Fruit fly (Drosophila melanogaster) whole organism, embryonic: ENCODE results near the gene Atac2.
A peak's percentile ranks its signal among the peaks of the same experiment; 100 is the strongest.

Experiments
- CG10267 ChIP-seq: fragments of 200-800 bp; sonication (Bioruptor generic); optimal IDR thresholded peaks from 2 replicates; lab custom pipeline; 2018; ENCODE audit warnings: missing biosample characterization, mild to moderate bottlenecking, missing genetic modification characterization, moderate library complexity
- CG10431 ChIP-seq: fragments of 200-800 bp; sonication (Bioruptor generic); optimal IDR thresholded peaks from 3 replicates; lab custom pipeline; 2018; ENCODE audit warnings: missing biosample characterization, mild to moderate bottlenecking, missing genetic modification characterization
- CG11247 ChIP-seq: fragments of 200-800 bp; sonication (Bioruptor generic); IDR thresholded peaks from 2 replicates; pipeline ENCODE4 v1.3.6; 2022; ENCODE audit warnings: missing biosample characterization, missing genetic modification characterization
- CG13424 ChIP-seq: fragments of 200-800 bp; sonication (Bioruptor generic); optimal IDR thresholded peaks from 2 replicates; lab custom pipeline; 2019; ENCODE audit warnings: missing biosample characterization, mild to moderate bottlenecking, missing genetic modification characterization, moderate library complexity
- CG14710 ChIP-seq: fragments of 200-800 bp; sonication (Bioruptor generic); optimal IDR thresholded peaks from 3 replicates; lab custom pipeline; 2019; ENCODE audit warnings: missing biosample characterization, mild to moderate bottlenecking, missing genetic modification characterization, moderate library complexity
- CG14860 ChIP-seq: fragments of 200-800 bp; sonication (Bioruptor generic); IDR thresholded peaks from 3 replicates; pipeline ENCODE4 v1.3.6; 2022; ENCODE audit warnings: missing biosample characterization, missing genetic modification characterization; ENCODE audit not compliant: partially characterized antibody
- CG17612 ChIP-seq: fragments of 200-800 bp; sonication (Bioruptor generic); IDR thresholded peaks from 2 replicates; pipeline ENCODE4 v1.3.6; 2022; ENCODE audit warnings: missing biosample characterization, missing genetic modification characterization
- CG18599 ChIP-seq: fragments of 200-800 bp; sonication (Bioruptor generic); optimal IDR thresholded peaks from 3 replicates; lab custom pipeline; 2017; ENCODE audit warnings: missing biosample characterization, missing genetic modification characterization, mild to moderate bottlenecking, moderate library complexity, missing genetic modification reagents
- CG18619 ChIP-seq: fragments of 200-800 bp; sonication (Bioruptor generic); optimal IDR thresholded peaks from 3 replicates; lab custom pipeline; 2017; ENCODE audit warnings: missing biosample characterization, mild to moderate bottlenecking, missing genetic modification characterization
- CG2889 ChIP-seq: fragments of 200-800 bp; sonication (Bioruptor generic); IDR thresholded peaks from 3 replicates; pipeline ENCODE4 v1.3.6; 2022; ENCODE audit warnings: missing biosample characterization, missing genetic modification characterization
- CG3065 ChIP-seq: fragments of 200-800 bp; sonication (Bioruptor generic); optimal IDR thresholded peaks from 2 replicates; lab custom pipeline; 2016; ENCODE audit warnings: missing biosample characterization, missing genetic modification characterization
- CG33213 ChIP-seq: fragments of 200-800 bp; sonication (Bioruptor generic); optimal IDR thresholded peaks from 3 replicates; lab custom pipeline; 2016; ENCODE audit warnings: missing biosample characterization, missing genetic modification characterization
- CG33557 ChIP-seq: fragments of 200-800 bp; sonication (Bioruptor generic); optimal IDR thresholded peaks from 2 replicates; lab custom pipeline; 2019; ENCODE audit warnings: missing biosample characterization, mild to moderate bottlenecking, missing genetic modification characterization, moderate library complexity
- CG34224 ChIP-seq: fragments of 200-800 bp; sonication (Bioruptor generic); IDR thresholded peaks from 3 replicates; pipeline ENCODE4 v1.3.6; 2022; ENCODE audit warnings: missing biosample characterization, missing genetic modification characterization; ENCODE audit not compliant: partially characterized antibody
- CG42726 ChIP-seq: fragments of 200-800 bp; sonication (Bioruptor generic); IDR thresholded peaks from 2 replicates; pipeline ENCODE4 v1.3.6; 2022; ENCODE audit warnings: missing biosample characterization, missing genetic modification characterization; ENCODE audit not compliant: partially characterized antibody
- CG4282 ChIP-seq: fragments of 200-800 bp; sonication (Bioruptor generic); optimal IDR thresholded peaks from 2 replicates; lab custom pipeline; 2016; ENCODE audit warnings: missing biosample characterization, missing genetic modification characterization
- CG4404 ChIP-seq: fragments of 200-800 bp; sonication (Bioruptor generic); IDR thresholded peaks from 2 replicates; pipeline ENCODE4 v1.3.6; 2022; ENCODE audit warnings: missing biosample characterization, missing genetic modification characterization
- CG4617 ChIP-seq: fragments of 200-800 bp; sonication (Bioruptor generic); optimal IDR thresholded peaks from 3 replicates; lab custom pipeline; 2016; ENCODE audit warnings: missing biosample characterization, missing genetic modification characterization, borderline replicate concordance
- CG4707 ChIP-seq: fragments of 200-800 bp; sonication (Bioruptor generic); optimal IDR thresholded peaks from 2 replicates; lab custom pipeline; 2018; ENCODE audit warnings: missing biosample characterization, mild to moderate bottlenecking, missing genetic modification characterization, moderate library complexity
- CG4820 ChIP-seq: fragments of 200-800 bp; sonication (Bioruptor generic); optimal IDR thresholded peaks from 3 replicates; lab custom pipeline; 2016; ENCODE audit warnings: missing biosample characterization, missing genetic modification characterization
- CG7357 ChIP-seq: fragments of 200-800 bp; sonication (Bioruptor generic); IDR thresholded peaks from 3 replicates; pipeline ENCODE4 v1.3.6; 2022; ENCODE audit warnings: missing biosample characterization, missing genetic modification characterization
- CG9797 ChIP-seq: fragments of 200-800 bp; sonication (Bioruptor generic); optimal IDR thresholded peaks from 3 replicates; lab custom pipeline; 2018; ENCODE audit warnings: missing biosample characterization, mild to moderate bottlenecking, missing genetic modification characterization
- CkIIα-i1 ChIP-seq: fragments of 200-800 bp; sonication (Bioruptor generic); IDR thresholded peaks from 2 replicates; pipeline ENCODE4 v1.3.6; 2022; ENCODE audit warnings: missing biosample characterization, missing genetic modification characterization
- Dp ChIP-seq: fragments of 200-800 bp; sonication (Bioruptor generic); optimal IDR thresholded peaks from 2 replicates; lab custom pipeline; 2018; ENCODE audit warnings: missing biosample characterization, mild to moderate bottlenecking, missing genetic modification characterization, moderate library complexity
- E2f1 ChIP-seq: fragments of 200-800 bp; sonication (Bioruptor generic); IDR thresholded peaks from 2 replicates; pipeline ENCODE4 v1.3.6; 2022; ENCODE audit warnings: missing biosample characterization, missing genetic modification characterization
- E2f2 ChIP-seq: fragments of 200-800 bp; sonication (Bioruptor generic); IDR thresholded peaks from 2 replicates; pipeline ENCODE4 v1.3.6; 2022; ENCODE audit warnings: missing biosample characterization, missing genetic modification characterization
- HLH4C ChIP-seq: fragments of 200-800 bp; sonication (Bioruptor generic); IDR thresholded peaks from 3 replicates; pipeline ENCODE4 v1.3.6; 2022; ENCODE audit warnings: missing biosample characterization, missing genetic modification characterization; ENCODE audit not compliant: partially characterized antibody
- Kr ChIP-seq: fragments of 200-800 bp; sonication (Bioruptor generic); optimal IDR thresholded peaks from 2 replicates; lab custom pipeline; 2017; ENCODE audit warnings: missing biosample characterization, mild to moderate bottlenecking, missing genetic modification characterization
- MESR4 ChIP-seq: fragments of 200-800 bp; sonication (Bioruptor generic); optimal IDR thresholded peaks from 2 replicates; lab custom pipeline; 2018; ENCODE audit warnings: missing biosample characterization, mild to moderate bottlenecking, missing genetic modification characterization, moderate library complexity
- Meics ChIP-seq: fragments of 200-800 bp; sonication (Bioruptor generic); optimal IDR thresholded peaks from 2 replicates; lab custom pipeline; 2017; ENCODE audit warnings: missing biosample characterization, mild to moderate bottlenecking, missing genetic modification characterization
- Oli ChIP-seq: fragments of 200-800 bp; sonication (Bioruptor generic); optimal IDR thresholded peaks from 2 replicates; lab custom pipeline; 2018; ENCODE audit warnings: missing biosample characterization, mild to moderate bottlenecking, missing genetic modification characterization, moderate library complexity
- PHDP ChIP-seq: fragments of 200-800 bp; sonication (Bioruptor generic); optimal IDR thresholded peaks from 3 replicates; lab custom pipeline; 2018; ENCODE audit warnings: missing biosample characterization, mild to moderate bottlenecking, missing genetic modification characterization, moderate library complexity
- ab ChIP-seq: fragments of 200-800 bp; sonication (Bioruptor generic); optimal IDR thresholded peaks from 2 replicates; lab custom pipeline; 2016; ENCODE audit warnings: missing biosample characterization, missing genetic modification characterization
- ara ChIP-seq: fragments of 200-800 bp; sonication (Bioruptor generic); IDR thresholded peaks from 2 replicates; pipeline ENCODE4 v1.3.6; 2022; ENCODE audit warnings: missing biosample characterization, missing genetic modification characterization
- ase ChIP-seq: fragments of 200-800 bp; sonication (Bioruptor generic); IDR thresholded peaks from 3 replicates; pipeline ENCODE4 v1.3.6; 2022; ENCODE audit warnings: missing biosample characterization, missing genetic modification characterization
- dm ChIP-seq: fragments of 200-800 bp; sonication (Bioruptor generic); optimal IDR thresholded peaks from 3 replicates; lab custom pipeline; 2016; ENCODE audit warnings: missing biosample characterization, missing genetic modification characterization
- eyg ChIP-seq: fragments of 200-800 bp; sonication (Bioruptor generic); optimal IDR thresholded peaks from 3 replicates; lab custom pipeline; 2016; ENCODE audit warnings: missing biosample characterization, missing genetic modification characterization
- gce ChIP-seq: fragments of 200-800 bp; sonication (Bioruptor generic); IDR thresholded peaks from 3 replicates; pipeline ENCODE4 v1.3.6; 2022; ENCODE audit warnings: missing biosample characterization, missing genetic modification characterization
- gro ChIP-seq: fragments of 200-800 bp; sonication (Bioruptor generic); optimal IDR thresholded peaks from 2 replicates; lab custom pipeline; 2016; ENCODE audit warnings: missing biosample characterization, missing genetic modification characterization
- hb ChIP-seq: fragments of 200-800 bp; sonication (Bioruptor generic); IDR thresholded peaks from 3 replicates; pipeline ENCODE4 v1.3.6; 2022; ENCODE audit warnings: missing biosample characterization, missing genetic modification characterization; ENCODE audit not compliant: partially characterized antibody
- hbn ChIP-seq: fragments of 200-800 bp; sonication (Bioruptor generic); IDR thresholded peaks from 2 replicates; pipeline ENCODE4 v1.3.6; 2022; ENCODE audit warnings: missing biosample characterization, missing genetic modification characterization; ENCODE audit not compliant: partially characterized antibody
- kay ChIP-seq: fragments of 200-800 bp; sonication (Bioruptor generic); optimal IDR thresholded peaks from 2 replicates; lab custom pipeline; 2016; ENCODE audit warnings: missing biosample characterization, missing genetic modification characterization
- kni ChIP-seq: fragments of 200-800 bp; sonication (Bioruptor generic); optimal IDR thresholded peaks from 3 replicates; lab custom pipeline; 2017; ENCODE audit warnings: mild to moderate bottlenecking, missing biosample characterization, missing genetic modification reagents, missing genetic modification characterization
- nerfin-1 ChIP-seq: fragments of 200-800 bp; sonication (Bioruptor generic); optimal IDR thresholded peaks from 3 replicates; lab custom pipeline; 2019; ENCODE audit warnings: missing biosample characterization, mild to moderate bottlenecking, missing genetic modification characterization, moderate library complexity
- odd ChIP-seq: fragments of 200-800 bp; sonication (Bioruptor generic); optimal IDR thresholded peaks from 2 replicates; lab custom pipeline; 2017; ENCODE audit warnings: missing biosample characterization, mild to moderate bottlenecking, missing genetic modification characterization
- phol ChIP-seq: fragments of 200-800 bp; sonication (Bioruptor generic); optimal IDR thresholded peaks from 3 replicates; lab custom pipeline; 2018; ENCODE audit warnings: missing biosample characterization, mild to moderate bottlenecking, missing genetic modification characterization, moderate library complexity
- row ChIP-seq: fragments of 200-800 bp; sonication (Bioruptor generic); IDR thresholded peaks from 3 replicates; pipeline ENCODE4 v1.3.6; 2022; ENCODE audit warnings: missing biosample characterization, missing genetic modification characterization
- sna ChIP-seq: fragments of 200-800 bp; sonication (Bioruptor generic); IDR thresholded peaks from 2 replicates; pipeline ENCODE4 v1.3.6; 2022; ENCODE audit warnings: missing biosample characterization, missing genetic modification characterization; ENCODE audit not compliant: partially characterized antibody
- sqz ChIP-seq: fragments of 200-800 bp; sonication (Bioruptor generic); optimal IDR thresholded peaks from 3 replicates; lab custom pipeline; 2018; ENCODE audit warnings: missing biosample characterization, mild to moderate bottlenecking, missing genetic modification characterization
- wor ChIP-seq: fragments of 200-800 bp; sonication (Bioruptor generic); IDR thresholded peaks from 2 replicates; pipeline ENCODE4 v1.3.6; 2022; ENCODE audit warnings: missing biosample characterization, missing genetic modification characterization
- zfh2 ChIP-seq: fragments of 200-800 bp; sonication (Bioruptor generic); optimal IDR thresholded peaks from 2 replicates; lab custom pipeline; 2016; ENCODE audit warnings: missing biosample characterization, missing genetic modification characterization

Atac2 gene

DNA sequence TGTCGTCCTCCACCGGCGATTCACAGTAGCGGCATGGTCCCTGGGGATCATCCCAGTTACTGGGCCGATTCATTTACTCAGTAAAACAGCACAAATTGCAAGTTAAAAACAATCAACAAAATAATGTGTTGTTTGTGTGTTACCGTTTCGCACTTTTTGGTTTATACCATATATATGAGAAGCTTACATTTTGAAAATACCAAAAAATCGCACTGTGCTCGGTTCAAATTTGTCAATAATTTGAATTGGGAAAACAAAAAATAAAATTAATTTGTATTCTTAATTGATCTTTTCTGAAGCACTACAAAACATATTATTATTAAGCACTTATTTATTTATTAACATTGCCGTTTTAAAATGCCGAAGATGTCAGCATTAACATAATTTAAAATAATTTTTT lies at the start of gene Atac2 (continued):
- TF ChIP-seq CG42726 (GFP tag; lab: Robert Waterston, UW) (no peak), eyg (GFP tag; lab: Kevin White, UChicago) (no peak), gce (GFP tag; lab: Robert Waterston, UW) (no peak), CG10267 (peak; percentile 7), Meics (GFP tag; lab: Kevin White, UChicago) (no peak), CG4617 (GFP tag; lab: Kevin White, UChicago) (peak; percentile 63), zfh2 (GFP tag; lab: Kevin White, UChicago) (no peak), hb (GFP tag; lab: Robert Waterston, UW) (no peak), Oli (no peak), kay (no peak), CG10431 (GFP tag; lab: Kevin White, UChicago) (no peak), CG33213 (no peak), CG4820 (no peak), CG4282 (GFP tag; lab: Kevin White, UChicago) (no peak), E2f2 (GFP tag; lab: Robert Waterston, UW) (peak; percentile 82), Kr (no peak), CG3065 (GFP tag; lab: Kevin White, UChicago) (no peak), dm (GFP tag; lab: Kevin White, UChicago) (peak; percentile 40), ase (GFP tag; lab: Robert Waterston, UW) (no peak), CG17612 (no peak), CG18599 (GFP tag; lab: Kevin White, UChicago) (no peak), CG7357 (GFP tag; lab: Robert Waterston, UW) (no peak), CG11247 (GFP tag; lab: Robert Waterston, UW) (no peak), CG13424 (no peak), odd (GFP tag; lab: Kevin White, UChicago) (no peak), PHDP (tag; lab: Kevin White, UChicago) (no peak), ara (GFP tag; lab: Robert Waterston, UW) (no peak), wor (no peak), CG9797 (GFP tag; lab: Kevin White, UChicago) (peak; percentile 52), gro (GFP tag; lab: Kevin White, UChicago) (no peak), MESR4 (GFP tag; lab: Kevin White, UChicago) (peak; percentile 37), CG2889 (no peak), hbn (GFP tag; lab: Robert Waterston, UW) (0 out of 2 replicates have a peak, but pooled peaks have one; percentile 16), CG4707 (GFP tag; lab: Kevin White, UChicago) (no peak), CG34224 (0 out of 3 replicates have a peak, but pooled peaks have one; percentile 38), CG33557 (GFP tag; lab: Kevin White, UChicago) (no peak), sna (GFP tag; lab: Robert Waterston, UW) (0 out of 2 replicates have a peak, but pooled peaks have one; percentile 26), phol (tag; lab: Kevin White, UChicago) (no peak), CG18619 (GFP tag; lab: Kevin White, UChicago) (no peak), HLH4C (GFP tag; lab: Robert Waterston, UW) (no peak), kni (no peak), E2f1 (no peak), Dp (GFP tag; lab: Kevin White, UChicago) (peak; percentile 74), sqz (GFP tag; lab: Kevin White, UChicago) (no peak), row (GFP tag; lab: Robert Waterston, UW) (peak; percentile 13; the same call in 1 of the 3 replicates), CG14710 (peak; percentile 23), nerfin-1 (tag; lab: Kevin White, UChicago) (no peak), ab (GFP tag; lab: Kevin White, UChicago) (no peak), CkIIα-i1 (GFP tag; lab: Robert Waterston, UW) (no peak), CG4404 (GFP tag; lab: Robert Waterston, UW) (no peak), CG14860 (GFP tag; lab: Robert Waterston, UW) (no peak)
